Worm (Caenorhabditis elegans) whole organism, young adult: ENCODE results near the gene srlf-21.

Experiments used
- C06A6.2 ChIP-seq: fragments of 200-800 bp; sonication (Bioruptor generic); conservative IDR thresholded peaks from 2 replicates; pipeline ENCODE4 v1.3.6; 2022; ENCODE audit warnings: missing genetic modification characterization, missing compliant biosample characterization
- F52B5.7 ChIP-seq: sonication (generic microtip); optimal IDR thresholded peaks from 2 replicates; lab custom pipeline; 2016; ENCODE audit warnings: mild to moderate bottlenecking, missing genetic modification characterization, missing compliant biosample characterization
- F55B11.4 ChIP-seq: sonication (generic microtip); optimal IDR thresholded peaks from 2 replicates; lab custom pipeline; 2016; ENCODE audit warnings: missing compliant biosample characterization, missing genetic modification characterization, borderline replicate concordance; ENCODE audit not compliant: insufficient read depth
- F57A8.1 ChIP-seq: fragments of 200-800 bp; sonication (Bioruptor generic); optimal IDR thresholded peaks from 2 replicates; lab custom pipeline; 2018; ENCODE audit warnings: mild to moderate bottlenecking, missing genetic modification characterization, moderate library complexity, missing compliant biosample characterization
- T07F8.4 ChIP-seq: sonication (generic microtip); optimal IDR thresholded peaks from 2 replicates; lab custom pipeline; 2016; ENCODE audit warnings: mild to moderate bottlenecking, missing genetic modification characterization, moderate library complexity, missing compliant biosample characterization
- Y53G8AR.9 ChIP-seq: fragments of 200-800 bp; sonication (Bioruptor generic); conservative IDR thresholded peaks from 2 replicates; pipeline ENCODE4 v1.3.6; 2022; ENCODE audit warnings: missing genetic modification reagents, missing genetic modification characterization, missing compliant biosample characterization
- Y56A3A.18 ChIP-seq: fragments of 200-800 bp; sonication (Bioruptor generic); IDR thresholded peaks from 2 replicates; pipeline ENCODE4 v1.3.6; 2022; ENCODE audit warnings: missing genetic modification reagents, missing genetic modification characterization, missing compliant biosample characterization
- Y95B8A.8 ChIP-seq: fragments of 200-800 bp; sonication (Bioruptor generic); IDR thresholded peaks from 2 replicates; pipeline ENCODE4 v1.3.6; 2022; ENCODE audit warnings: missing genetic modification reagents, missing genetic modification characterization, missing compliant biosample characterization
- aptf-3 ChIP-seq: fragments of 200-800 bp; sonication (Bioruptor generic); IDR thresholded peaks from 2 replicates; pipeline ENCODE4 v1.3.6; 2022; ENCODE audit warnings: missing genetic modification characterization, missing compliant biosample characterization
- attf-5 ChIP-seq: fragments of 200-800 bp; sonication (Bioruptor generic); optimal IDR thresholded peaks from 2 replicates; lab custom pipeline; 2018; ENCODE audit warnings: mild to moderate bottlenecking, missing genetic modification characterization, missing compliant biosample characterization
- attf-6 ChIP-seq: fragments of 200-800 bp; sonication (Bioruptor generic); IDR thresholded peaks from 2 replicates; pipeline ENCODE4 v1.3.6; 2022; ENCODE audit warnings: missing genetic modification reagents, missing genetic modification characterization, missing compliant biosample characterization
- cebp-1 ChIP-seq, 2 experiments: fragments of 200-800 bp in 1 of 2; sonication (Bioruptor generic) in 1 of 2; sonication (generic microtip) in 1 of 2; IDR thresholded peaks in 1 of 2; optimal IDR thresholded peaks in 1 of 2; 2 replicates each; pipeline versions ENCODE4 v1.3.6 to Lab custom; 2017 to 2022; ENCODE audit warnings: missing compliant biosample characterization in 2 of 2, missing genetic modification characterization in 2 of 2, mild to moderate bottlenecking in 1 of 2, missing genetic modification reagents in 1 of 2, moderate library complexity in 1 of 2
- ceh-100 ChIP-seq: fragments of 200-800 bp; sonication (Bioruptor generic); IDR thresholded peaks from 2 replicates; pipeline ENCODE4 v1.3.6; 2022; ENCODE audit warnings: missing genetic modification reagents, missing genetic modification characterization, missing compliant biosample characterization
- ceh-40 ChIP-seq: fragments of 200-800 bp; sonication (Bioruptor generic); IDR thresholded peaks from 2 replicates; pipeline ENCODE4 v1.3.6; 2022; ENCODE audit warnings: missing genetic modification characterization, missing compliant biosample characterization
- ceh-79 ChIP-seq: sonication (generic microtip); optimal IDR thresholded peaks from 2 replicates; lab custom pipeline; 2017; ENCODE audit warnings: mild to moderate bottlenecking, missing genetic modification characterization, missing compliant biosample characterization
- die-1 ChIP-seq: sonication (generic microtip); optimal IDR thresholded peaks from 2 replicates; lab custom pipeline; 2016; ENCODE audit warnings: missing genotype, mild to moderate bottlenecking, missing genetic modification characterization, missing compliant biosample characterization
- dox-1 ChIP-seq: fragments of 200-800 bp; sonication (Bioruptor generic); IDR thresholded peaks from 2 replicates; pipeline ENCODE4 v1.3.6; 2022; ENCODE audit warnings: missing genetic modification reagents, missing genetic modification characterization, missing compliant biosample characterization
- dpff-1 ChIP-seq: sonication (generic microtip); optimal IDR thresholded peaks from 2 replicates; lab custom pipeline; 2017; ENCODE audit warnings: mild to moderate bottlenecking, missing genetic modification characterization, missing compliant biosample characterization
- dpl-1 ChIP-seq: fragments of 150-350 bp; optimal IDR thresholded peaks from 2 replicates; lab custom pipeline; 2014; ENCODE audit warnings: missing biosample characterization, missing genetic modification reagents, missing genetic modification characterization
- efl-1 ChIP-seq: fragments of 150-350 bp; optimal IDR thresholded peaks from 2 replicates; lab custom pipeline; 2014; ENCODE audit warnings: missing biosample characterization, missing genetic modification reagents, missing genetic modification characterization
- egl-44 ChIP-seq: fragments of 200-800 bp; sonication (Bioruptor generic); IDR thresholded peaks from 2 replicates; pipeline ENCODE4 v1.3.6; 2022; ENCODE audit warnings: missing genetic modification reagents, missing genetic modification characterization, missing compliant biosample characterization
- egrh-3 ChIP-seq: fragments of 200-800 bp; sonication (Bioruptor generic); IDR thresholded peaks from 2 replicates; pipeline ENCODE4 v1.3.6; 2022; ENCODE audit warnings: missing genetic modification reagents, missing genetic modification characterization, missing compliant biosample characterization
- ets-4 ChIP-seq: fragments of 200-800 bp; sonication (Bioruptor generic); optimal IDR thresholded peaks from 2 replicates; lab custom pipeline; 2018; ENCODE audit warnings: mild to moderate bottlenecking, missing genetic modification characterization, missing compliant biosample characterization
- fkh-3 ChIP-seq: sonication (generic microtip); optimal IDR thresholded peaks from 2 replicates; lab custom pipeline; 2016; ENCODE audit warnings: mild to moderate bottlenecking, missing genetic modification characterization, missing compliant biosample characterization
- hlh-12 ChIP-seq: sonication (generic microtip); optimal IDR thresholded peaks from 2 replicates; lab custom pipeline; 2016; ENCODE audit warnings: missing genetic modification characterization, missing compliant biosample characterization
- hmg-1.2 ChIP-seq: fragments of 200-800 bp; sonication (Bioruptor generic); IDR thresholded peaks from 2 replicates; pipeline ENCODE4 v1.3.6; 2022; ENCODE audit warnings: missing genetic modification reagents, missing genetic modification characterization, missing compliant biosample characterization
- let-607 ChIP-seq, 2 experiments: fragments of 200-800 bp in 1 of 2; sonication (Bioruptor generic) in 1 of 2; sonication (generic microtip) in 1 of 2; optimal IDR thresholded peaks; 2 replicates each; lab custom pipeline; 2016 to 2018; ENCODE audit warnings: mild to moderate bottlenecking in 2 of 2, missing compliant biosample characterization in 2 of 2, missing genetic modification characterization in 2 of 2, moderate library complexity in 2 of 2, missing genotype in 1 of 2
- lin-26 ChIP-seq: fragments of 200-800 bp; sonication (Bioruptor generic); IDR thresholded peaks from 2 replicates; pipeline ENCODE4 v1.3.6; 2022; ENCODE audit warnings: missing genetic modification reagents, missing genetic modification characterization, missing compliant biosample characterization
- lin-35 ChIP-seq, 3 experiments: fragments of 150-350 bp in 2 of 3; sonication (generic microtip) in 1 of 3; optimal IDR thresholded peaks; 2 replicates each; lab custom pipeline; 2014 to 2018; ENCODE audit warnings: missing biosample characterization in 3 of 3, missing genetic modification characterization in 3 of 3, missing genetic modification reagents in 3 of 3
- lin-40 ChIP-seq: sonication (generic microtip); optimal IDR thresholded peaks from 2 replicates; lab custom pipeline; 2016; ENCODE audit warnings: missing genetic modification characterization, mild to moderate bottlenecking, missing compliant biosample characterization, missing genotype, missing genetic modification reagents
- madf-3 ChIP-seq: fragments of 200-800 bp; sonication (Bioruptor generic); IDR thresholded peaks from 2 replicates; pipeline ENCODE4 v1.3.6; 2022; ENCODE audit warnings: missing genetic modification reagents, missing genetic modification characterization, missing compliant biosample characterization
- mxl-1 ChIP-seq: sonication (generic microtip); optimal IDR thresholded peaks from 2 replicates; lab custom pipeline; 2016; ENCODE audit warnings: missing genetic modification characterization, missing compliant biosample characterization
- nfya-2 ChIP-seq: fragments of 200-800 bp; sonication (Bioruptor generic); IDR thresholded peaks from 2 replicates; pipeline ENCODE4 v1.3.6; 2022; ENCODE audit warnings: missing genetic modification reagents, missing genetic modification characterization, missing compliant biosample characterization
- nfyb-1 ChIP-seq: fragments of 200-800 bp; sonication (Bioruptor generic); IDR thresholded peaks from 2 replicates; pipeline ENCODE4 v1.3.6; 2022; ENCODE audit warnings: missing genetic modification reagents, missing genetic modification characterization, missing compliant biosample characterization
- nhr-120 ChIP-seq: fragments of 200-800 bp; sonication (Bioruptor generic); IDR thresholded peaks from 2 replicates; pipeline ENCODE4 v1.3.6; 2022; ENCODE audit warnings: missing genetic modification characterization, missing compliant biosample characterization
- nhr-80 ChIP-seq: sonication (generic microtip); optimal IDR thresholded peaks from 2 replicates; lab custom pipeline; 2016; ENCODE audit warnings: missing genetic modification characterization, missing compliant biosample characterization
- nhr-90 ChIP-seq: sonication (generic microtip); optimal IDR thresholded peaks from 2 replicates; lab custom pipeline; 2016; ENCODE audit warnings: missing genotype, mild to moderate bottlenecking, missing genetic modification characterization, missing compliant biosample characterization
- pbrm-1 ChIP-seq: fragments of 200-800 bp; sonication (Bioruptor generic); IDR thresholded peaks from 2 replicates; pipeline ENCODE4 v1.3.6; 2022; ENCODE audit warnings: missing genetic modification reagents, missing genetic modification characterization, missing compliant biosample characterization
- rec-8 ChIP-seq, 2 experiments: sonication (generic microtip); optimal IDR thresholded peaks; 2 replicates each; lab custom pipeline; 2016; ENCODE audit warnings: mild to moderate bottlenecking in 2 of 2, missing genetic modification characterization in 2 of 2, missing genetic modification reagents in 2 of 2, missing genotype in 2 of 2, missing biosample characterization in 1 of 2, missing compliant biosample characterization in 1 of 2, moderate library complexity in 1 of 2
- repo-1 ChIP-seq: sonication (generic microtip); optimal IDR thresholded peaks from 2 replicates; lab custom pipeline; 2017; ENCODE audit warnings: mild to moderate bottlenecking, missing genetic modification characterization, missing compliant biosample characterization
- rpc-1 ChIP-seq, 2 experiments: fragments of 150-350 bp in 1 of 2; sonication (generic microtip) in 1 of 2; optimal IDR thresholded peaks; 2 replicates each; lab custom pipeline; 2014 to 2018; ENCODE audit warnings: missing biosample characterization in 1 of 2, missing genetic modification characterization in 1 of 2, missing genetic modification reagents in 1 of 2, missing genotype in 1 of 2
- sdz-38 ChIP-seq: sonication (generic microtip); optimal IDR thresholded peaks from 2 replicates; lab custom pipeline; 2016; ENCODE audit warnings: missing genotype, missing genetic modification characterization, missing compliant biosample characterization
- somi-1 ChIP-seq: fragments of 200-800 bp; sonication (Bioruptor generic); optimal IDR thresholded peaks from 2 replicates; lab custom pipeline; 2018; ENCODE audit warnings: mild to moderate bottlenecking, missing genetic modification characterization, missing compliant biosample characterization
- unc-130 ChIP-seq: sonication (generic microtip); optimal IDR thresholded peaks from 2 replicates; lab custom pipeline; 2016; ENCODE audit warnings: missing genetic modification reagents, missing genetic modification characterization, missing compliant biosample characterization
- ztf-18 ChIP-seq: sonication (generic microtip); optimal IDR thresholded peaks from 2 replicates; lab custom pipeline; 2016; ENCODE audit warnings: missing genotype, mild to moderate bottlenecking, missing genetic modification characterization, missing compliant biosample characterization
- ztf-22 ChIP-seq: fragments of 200-800 bp; sonication (Bioruptor generic); optimal IDR thresholded peaks from 2 replicates; lab custom pipeline; 2018; ENCODE audit warnings: mild to moderate bottlenecking, missing genetic modification characterization, moderate library complexity, missing compliant biosample characterization
- ztf-28 ChIP-seq: fragments of 200-800 bp; sonication (Bioruptor generic); IDR thresholded peaks from 2 replicates; pipeline ENCODE4 v1.3.6; 2022; ENCODE audit warnings: missing genetic modification reagents, missing genetic modification characterization, missing compliant biosample characterization
- ztf-3 ChIP-seq: fragments of 200-800 bp; sonication (Bioruptor generic); optimal IDR thresholded peaks from 2 replicates; lab custom pipeline; 2018; ENCODE audit warnings: mild to moderate bottlenecking, missing genetic modification characterization, missing compliant biosample characterization
- ztf-6 ChIP-seq: fragments of 200-800 bp; sonication (Bioruptor generic); IDR thresholded peaks from 2 replicates; pipeline ENCODE4 v1.3.6; 2022; ENCODE audit warnings: missing genetic modification reagents, missing genetic modification characterization, missing compliant biosample characterization

The srlf-21 gene

DNA sequence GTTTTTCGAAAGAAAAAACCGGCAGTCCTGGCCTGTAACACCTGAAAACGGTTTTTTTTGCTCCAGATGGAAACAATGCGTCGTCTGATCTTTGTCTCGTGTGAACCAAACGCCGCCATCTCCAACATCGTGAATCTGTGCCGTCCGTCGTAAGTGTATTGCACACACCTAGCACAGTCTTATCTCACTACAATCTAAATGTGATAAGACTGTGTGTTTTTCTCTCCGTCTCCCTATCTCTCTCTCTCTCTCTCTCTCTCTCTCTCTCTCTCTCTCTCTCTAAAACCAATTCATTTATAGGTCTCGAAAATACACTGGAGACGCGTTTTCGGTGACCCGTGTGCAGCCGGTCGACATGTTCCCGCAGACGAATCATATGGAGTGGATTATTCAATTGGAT lies 20.3 kb upstream of the srlf-21 start (continued):
- TF ChIP-seq C06A6.2 (no peak), ceh-100 (no peak), mxl-1 (tag; lab: Kevin White, UChicago) (no peak), rpc-1 (optimal IDR thresholded peaks at IDR 0.05; lab: Kevin White, UChicago) (no peak), rpc-1 (tag; optimal IDR thresholded peaks at IDR 0.05; lab: Kevin White, UChicago) (no peak), ceh-79 (tag; lab: Kevin White, UChicago) (no peak), lin-40 (tag; lab: Kevin White, UChicago) (no peak), fkh-3 (no peak), Y56A3A.18 (no peak), die-1 (tag; lab: Kevin White, UChicago) (no peak), Y95B8A.8 (no peak), lin-26 (GFP tag; lab: Robert Waterston, UW) (no peak), efl-1 (GFP tag; lab: Kevin White, UChicago) (no peak), nfyb-1 (GFP tag; lab: Robert Waterston, UW) (no peak), nhr-120 (GFP tag; lab: Robert Waterston, UW) (no peak), F57A8.1 (GFP tag; lab: Kevin White, UChicago) (no peak), ztf-3 (GFP tag; lab: Kevin White, UChicago) (no peak), F52B5.7 (tag; lab: Kevin White, UChicago) (no peak), ztf-6 (GFP tag; lab: Robert Waterston, UW) (no peak), ets-4 (GFP tag; lab: Kevin White, UChicago) (peak; percentile 54), ztf-18 (tag; lab: Kevin White, UChicago) (no peak), egrh-3 (GFP tag; lab: Robert Waterston, UW) (no peak), T07F8.4 (tag; lab: Kevin White, UChicago) (no peak), sdz-38 (tag; lab: Kevin White, UChicago) (no peak), F55B11.4 (tag; lab: Kevin White, UChicago) (no peak), let-607 (tag; optimal IDR thresholded peaks at IDR 0.05; lab: Kevin White, UChicago) (peak in 1 of 2 experiments; percentile 16), unc-130 (no peak), repo-1 (tag; lab: Kevin White, UChicago) (no peak), lin-35 (GFP tag; optimal IDR thresholded peaks at IDR 0.05; lab: Kevin White, UChicago) (no peak), ztf-28 (GFP tag; lab: Robert Waterston, UW) (no peak), hlh-12 (tag; lab: Kevin White, UChicago) (no peak), egl-44 (GFP tag; lab: Robert Waterston, UW) (no peak), pbrm-1 (GFP tag; lab: Robert Waterston, UW) (0 out of 2 replicates have a peak, but pooled peaks have one; percentile 29), hmg-1.2 (GFP tag; lab: Robert Waterston, UW) (peak; percentile 29; the same call in 1 of the 2 replicates), attf-5 (GFP tag; lab: Kevin White, UChicago) (peak; percentile 66), attf-6 (GFP tag; lab: Robert Waterston, UW) (no peak), madf-3 (GFP tag; lab: Robert Waterston, UW) (no peak), cebp-1 (GFP tag; IDR thresholded peaks at IDR 0.05; lab: Robert Waterston, UW) (no peak), cebp-1 (tag; optimal IDR thresholded peaks at IDR 0.05; lab: Kevin White, UChicago) (peak; percentile 26), dpff-1 (tag; lab: Kevin White, UChicago) (no peak), rec-8 (tag; optimal IDR thresholded peaks at IDR 0.05; lab: Kevin White, UChicago) (no peak), dox-1 (GFP tag; lab: Robert Waterston, UW) (peak; percentile 41; the same call in 1 of the 2 replicates), aptf-3 (no peak), nhr-90 (peak; percentile 35), somi-1 (GFP tag; lab: Kevin White, UChicago) (no peak), ztf-22 (GFP tag; lab: Kevin White, UChicago) (no peak), nhr-80 (tag; lab: Kevin White, UChicago) (peak; percentile 88), dpl-1 (GFP tag; lab: Kevin White, UChicago) (no peak), nfya-2 (GFP tag; lab: Robert Waterston, UW) (no peak), ceh-40 (GFP tag; lab: Robert Waterston, UW) (no peak), Y53G8AR.9 (no peak)
